Worm (Caenorhabditis elegans): ENCODE measurements around the gene Y39B6A.25.

- TF ChIP-seq nhr-25 (tag; optimal IDR thresholded peaks at IDR 0.05; ENCODE audit: borderline replicate concordance, insufficient read depth) = no peak
- no peak for TF ChIP-seq tra-1 (GFP tag; IDR thresholded peaks at IDR 0.05)
- no peak for TF ChIP-seq lsy-2 (tag; optimal IDR thresholded peaks at IDR 0.05)
- no peak for TF ChIP-seq fkh-10 (GFP tag; optimal IDR thresholded peaks at IDR 0.05)
- no peak for TF ChIP-seq ceh-82 (tag; optimal IDR thresholded peaks at IDR 0.05)
- no peak for TF ChIP-seq nhr-42 (GFP tag; IDR thresholded peaks at IDR 0.05)
- no peak for TF ChIP-seq pha-4 (GFP tag; IDR thresholded peaks at IDR 0.05)
- TF ChIP-seq pha-4 (tag; optimal IDR thresholded peaks at IDR 0.05) = no peak
- no peak for TF ChIP-seq pqm-1 (tag; optimal IDR thresholded peaks at IDR 0.05)
- TF ChIP-seq mes-2 (tag; optimal IDR thresholded peaks at IDR 0.05; ENCODE audit: poor library complexity, severe bottlenecking) = no peak
- no peak for TF ChIP-seq lin-39 (tag; optimal IDR thresholded peaks at IDR 0.05)
- TF ChIP-seq D1046.2 (GFP tag; IDR thresholded peaks at IDR 0.05) = no peak
- TF ChIP-seq egl-27 (tag; optimal IDR thresholded peaks at IDR 0.05) = no peak
- TF ChIP-seq R02D3.7 (tag; optimal IDR thresholded peaks at IDR 0.05) = no peak
These were observed 46.9 kb downstream of the Y39B6A.25 start for ce11 chrV:19073169-19073568.

Measured in whole organism, L4 larva.